Fruit fly (Drosophila melanogaster): ENCODE data around the gene CG12608.

Gene CG12608

DNA sequence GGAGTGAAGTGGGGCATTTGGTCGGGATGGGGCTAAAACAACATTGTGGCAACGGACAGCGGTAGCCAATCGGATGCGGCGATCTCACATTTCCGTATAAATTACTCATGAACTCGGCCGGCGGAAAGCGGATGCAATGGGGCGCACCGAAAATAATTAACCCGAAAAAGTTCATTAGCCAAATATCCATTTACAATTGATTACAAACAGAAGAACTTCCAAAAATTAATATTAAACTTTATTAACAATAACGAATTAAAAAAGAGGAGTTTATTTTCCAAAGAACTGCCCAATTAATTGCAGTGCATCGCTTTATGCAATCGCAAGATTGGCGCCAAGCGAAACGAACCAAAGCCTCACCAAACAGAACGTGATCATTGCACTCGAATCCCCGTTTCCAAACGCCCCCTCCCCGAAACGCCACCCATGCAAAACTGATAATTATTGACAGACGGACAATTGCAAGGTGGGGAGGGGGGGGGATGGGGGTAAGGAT lies 30.5 kb downstream of the CG12608 start:
- TF ChIP-seq CG11294 (GFP tag; IDR thresholded peaks at IDR 0.05) = peak; percentile 13; the same call in 1 of the 2 replicates
- no peak for TF ChIP-seq Sox15 (GFP tag; optimal IDR thresholded peaks at IDR 0.05)
- TF ChIP-seq Blimp-1 (GFP tag; optimal IDR thresholded peaks at IDR 0.05) = no peak
- peak; percentile 10 for TF ChIP-seq Hr39 (GFP tag; optimal IDR thresholded peaks at IDR 0.05)
- peak; percentile 37 for TF ChIP-seq topi (GFP tag; optimal IDR thresholded peaks at IDR 0.05)
- peak; percentile 30 for TF ChIP-seq esn (GFP tag; optimal IDR thresholded peaks at IDR 0.05)
- TF ChIP-seq CG6808 (GFP tag; optimal IDR thresholded peaks at IDR 0.05) = no peak
- TF ChIP-seq Hr4 (GFP tag; optimal IDR thresholded peaks at IDR 0.05) = peak; percentile 13
- TF ChIP-seq Eip75B (GFP tag; optimal IDR thresholded peaks at IDR 0.05) = no peak
- TF ChIP-seq CG3032 (tag; optimal IDR thresholded peaks at IDR 0.05) = no peak
- TF ChIP-seq pdm3 (GFP tag; optimal IDR thresholded peaks at IDR 0.05) = peak; percentile 12
- TF ChIP-seq Hr38 (GFP tag; optimal IDR thresholded peaks at IDR 0.05) = no peak
- TF ChIP-seq CG11902 (GFP tag; optimal IDR thresholded peaks at IDR 0.05) = no peak
- no peak for TF ChIP-seq Lpt (GFP tag; optimal IDR thresholded peaks at IDR 0.05)
- no peak for TF ChIP-seq CG8632 (GFP tag; optimal IDR thresholded peaks at IDR 0.05)
- TF ChIP-seq fkh (GFP tag; optimal IDR thresholded peaks at IDR 0.05) = no peak
- TF ChIP-seq CG10631 (GFP tag; optimal IDR thresholded peaks at IDR 0.05) = peak; percentile 34
- TF ChIP-seq net (GFP tag; optimal IDR thresholded peaks at IDR 0.05) = no peak
- peak; percentile 8 for TF ChIP-seq cyc (GFP tag; optimal IDR thresholded peaks at IDR 0.05)
- TF ChIP-seq Gug (GFP tag; IDR thresholded peaks at IDR 0.05) = peak; percentile 56
- peak; percentile 25 for TF ChIP-seq acj6 (GFP tag; optimal IDR thresholded peaks at IDR 0.05)
- TF ChIP-seq Ets96B (tag; optimal IDR thresholded peaks at IDR 0.05) = peak; percentile 5
- no peak for TF ChIP-seq CG6792 (GFP tag; optimal IDR thresholded peaks at IDR 0.05)
- TF ChIP-seq dsx (GFP tag; optimal IDR thresholded peaks at IDR 0.05; ENCODE audit: poor library complexity, severe bottlenecking) = peak; percentile 3
- TF ChIP-seq CG11762 (GFP tag; optimal IDR thresholded peaks at IDR 0.05; ENCODE audit: insufficient read depth) = no peak
- TF ChIP-seq CG6163 (GFP tag; IDR thresholded peaks at IDR 0.05) = no peak
- TF ChIP-seq CG15336 (GFP tag; IDR thresholded peaks at IDR 0.05) = peak; percentile 62
- TF ChIP-seq CG16779 (tag; optimal IDR thresholded peaks at IDR 0.05) = no peak
- no peak for TF ChIP-seq Ets21C (GFP tag; optimal IDR thresholded peaks at IDR 0.05)
- TF ChIP-seq CG7368 (GFP tag; optimal IDR thresholded peaks at IDR 0.05) = no peak
- no peak for TF ChIP-seq CG4318 (GFP tag; optimal IDR thresholded peaks at IDR 0.05)
- TF ChIP-seq eg (GFP tag; IDR thresholded peaks at IDR 0.05) = peak; percentile 44; the same call in 1 of the 3 replicates
- peak; percentile 6 for TF ChIP-seq Sox14 (GFP tag; optimal IDR thresholded peaks at IDR 0.05)
- TF ChIP-seq ss (GFP tag; optimal IDR thresholded peaks at IDR 0.05) = no peak
- TF ChIP-seq CG6854 (GFP tag; optimal IDR thresholded peaks at IDR 0.05) = no peak
- TF ChIP-seq fd85E (GFP tag; optimal IDR thresholded peaks at IDR 0.05) = no peak
- peak; percentile 25 for TF ChIP-seq CG31627 (GFP tag; optimal IDR thresholded peaks at IDR 0.05)
- TF ChIP-seq CG32006 (GFP tag; optimal IDR thresholded peaks at IDR 0.05) = peak; percentile 63
- TF ChIP-seq salr (GFP tag; optimal IDR thresholded peaks at IDR 0.05) = no peak
- TF ChIP-seq OdsH (GFP tag; optimal IDR thresholded peaks at IDR 0.05) = no peak
- TF ChIP-seq fd59A (GFP tag; optimal IDR thresholded peaks at IDR 0.05) = no peak
- TF ChIP-seq Met (GFP tag; optimal IDR thresholded peaks at IDR 0.05) = peak; percentile 29
- peak; percentile 16 for TF ChIP-seq CG10669 (GFP tag; optimal IDR thresholded peaks at IDR 0.05)
- no peak for TF ChIP-seq Smox (GFP tag; optimal IDR thresholded peaks at IDR 0.05)
- no peak for TF ChIP-seq dac (GFP tag; optimal IDR thresholded peaks at IDR 0.05)
- TF ChIP-seq CG6276 (GFP tag; optimal IDR thresholded peaks at IDR 0.05) = no peak
- TF ChIP-seq CG8119 (GFP tag; IDR thresholded peaks at IDR 0.05) = 0 out of 3 replicates have a peak, but pooled peaks have one; percentile 9
- TF ChIP-seq CG9139 (GFP tag; optimal IDR thresholded peaks at IDR 0.05) = no peak
- peak; percentile 45 for TF ChIP-seq Eip78C (GFP tag)
- no peak for TF ChIP-seq vri (GFP tag; optimal IDR thresholded peaks at IDR 0.05)
- no peak for TF ChIP-seq CG8319 (GFP tag; optimal IDR thresholded peaks at IDR 0.05)
- TF ChIP-seq Sox102F (GFP tag; optimal IDR thresholded peaks at IDR 0.05) = no peak
